Fruit fly (Drosophila melanogaster) whole organism, prepupa: Measurements from ENCODE around the gene CG17362.

Experiments
- CG15336 ChIP-seq: fragments of 200-800 bp; sonication (Bioruptor generic); IDR thresholded peaks from 2 replicates; pipeline ENCODE4 v1.3.6; 2022; ENCODE audit warnings: missing biosample characterization, missing genetic modification characterization
- Ets21C ChIP-seq: fragments of 200-800 bp; sonication (Bioruptor generic); optimal IDR thresholded peaks from 3 replicates; lab custom pipeline; 2016; ENCODE audit warnings: missing biosample characterization, missing genetic modification characterization
- Hr4 ChIP-seq: fragments of 200-800 bp; sonication (Bioruptor generic); optimal IDR thresholded peaks from 3 replicates; lab custom pipeline; 2016; ENCODE audit warnings: missing biosample characterization, missing genetic modification characterization
- Lpt ChIP-seq: fragments of 200-800 bp; sonication (Bioruptor generic); optimal IDR thresholded peaks from 3 replicates; lab custom pipeline; 2016; ENCODE audit warnings: missing biosample characterization, missing genetic modification characterization
- Smox ChIP-seq: fragments of 200-800 bp; sonication (Bioruptor generic); optimal IDR thresholded peaks from 3 replicates; lab custom pipeline; 2016; ENCODE audit warnings: missing biosample characterization, missing genetic modification characterization
- spab ChIP-seq: fragments of 200-800 bp; sonication (Bioruptor generic); optimal IDR thresholded peaks from 2 replicates; lab custom pipeline; 2017; ENCODE audit warnings: missing biosample characterization, mild to moderate bottlenecking, missing genetic modification characterization, missing genetic modification reagents

dm6 chr3L:13952484-13953048 is 33.9 kb upstream of the CG17362 start:
- TF ChIP-seq Lpt (GFP tag; lab: Kevin White, UChicago) (no peak), Ets21C (no peak), Hr4 (no peak), spab (no peak), Smox (GFP tag; lab: Kevin White, UChicago) (no peak), CG15336 (GFP tag; lab: Robert Waterston, UW) (no peak)
